Fruit fly (Drosophila melanogaster) whole organism, embryonic: Measurements from ENCODE around the gene CG10874.
A peak's percentile ranks its signal among the peaks of the same experiment; 100 is the strongest.

Source experiments
- Antp ChIP-seq: fragments of 200-800 bp; sonication (Bioruptor generic); optimal IDR thresholded peaks from 3 replicates; lab custom pipeline; 2016; ENCODE audit warnings: missing biosample characterization, missing genetic modification characterization
- Atf-2 ChIP-seq: fragments of 200-800 bp; sonication (Bioruptor generic); optimal IDR thresholded peaks from 2 replicates; lab custom pipeline; 2016; ENCODE audit warnings: missing biosample characterization, missing genetic modification characterization
- Blimp-1 ChIP-seq: fragments of 200-800 bp; sonication (Bioruptor generic); optimal IDR thresholded peaks from 3 replicates; lab custom pipeline; 2018; ENCODE audit warnings: missing biosample characterization, missing genetic modification characterization, mild to moderate bottlenecking, moderate library complexity, missing genetic modification reagents
- CG10267 ChIP-seq: fragments of 200-800 bp; sonication (Bioruptor generic); optimal IDR thresholded peaks from 2 replicates; lab custom pipeline; 2018; ENCODE audit warnings: missing biosample characterization, mild to moderate bottlenecking, missing genetic modification characterization, moderate library complexity
- CG10274 ChIP-seq: fragments of 200-800 bp; sonication (Bioruptor generic); optimal IDR thresholded peaks from 3 replicates; lab custom pipeline; 2017; ENCODE audit warnings: missing biosample characterization, mild to moderate bottlenecking, missing genetic modification characterization
- CG11085 ChIP-seq: fragments of 200-800 bp; sonication (Bioruptor generic); IDR thresholded peaks from 2 replicates; pipeline ENCODE4 v1.3.6; 2022; ENCODE audit warnings: missing biosample characterization, missing genetic modification characterization
- CG12071 ChIP-seq: fragments of 200-800 bp; sonication (Bioruptor generic); optimal IDR thresholded peaks from 3 replicates; lab custom pipeline; 2018; ENCODE audit warnings: missing biosample characterization, mild to moderate bottlenecking, missing genetic modification characterization
- CG13287 ChIP-seq: fragments of 200-800 bp; sonication (Bioruptor generic); IDR thresholded peaks from 2 replicates; pipeline ENCODE4 v1.3.6; 2022; ENCODE audit warnings: missing biosample characterization, missing genetic modification characterization; ENCODE audit not compliant: partially characterized antibody
- CG14710 ChIP-seq: fragments of 200-800 bp; sonication (Bioruptor generic); optimal IDR thresholded peaks from 3 replicates; lab custom pipeline; 2019; ENCODE audit warnings: missing biosample characterization, mild to moderate bottlenecking, missing genetic modification characterization, moderate library complexity
- CG15073 ChIP-seq: fragments of 200-800 bp; sonication (Bioruptor generic); optimal IDR thresholded peaks from 2 replicates; lab custom pipeline; 2016; ENCODE audit warnings: missing biosample characterization, missing genetic modification characterization
- CG2129 ChIP-seq: fragments of 200-800 bp; sonication (Bioruptor generic); IDR thresholded peaks from 2 replicates; pipeline ENCODE4 v1.3.6; 2022; ENCODE audit warnings: missing biosample characterization, missing genetic modification characterization; ENCODE audit not compliant: partially characterized antibody
- CG2875 ChIP-seq: fragments of 200-800 bp; sonication (Bioruptor generic); optimal IDR thresholded peaks from 2 replicates; lab custom pipeline; 2017; ENCODE audit warnings: missing biosample characterization, mild to moderate bottlenecking, missing genetic modification characterization, missing genetic modification reagents
- CG31441 ChIP-seq: fragments of 200-800 bp; sonication (Bioruptor generic); IDR thresholded peaks from 2 replicates; pipeline ENCODE4 v1.3.6; 2022; ENCODE audit warnings: missing biosample characterization, missing genetic modification characterization
- CG3838 ChIP-seq: fragments of 200-800 bp; sonication (Bioruptor generic); optimal IDR thresholded peaks from 3 replicates; lab custom pipeline; 2016; ENCODE audit warnings: missing biosample characterization, missing genetic modification characterization
- CG3995 ChIP-seq: fragments of 200-800 bp; sonication (Bioruptor generic); optimal IDR thresholded peaks from 3 replicates; lab custom pipeline; 2016; ENCODE audit warnings: missing biosample characterization, missing genetic modification characterization
- CG4424 ChIP-seq: fragments of 200-800 bp; sonication (Bioruptor generic); optimal IDR thresholded peaks from 3 replicates; lab custom pipeline; 2016; ENCODE audit warnings: missing biosample characterization, missing genetic modification characterization
- CG7271 ChIP-seq: fragments of 200-800 bp; sonication (Bioruptor generic); optimal IDR thresholded peaks from 2 replicates; lab custom pipeline; 2018; ENCODE audit warnings: missing biosample characterization, mild to moderate bottlenecking, missing genetic modification characterization, moderate library complexity
- CG7372 ChIP-seq: fragments of 200-800 bp; sonication (Bioruptor generic); IDR thresholded peaks from 2 replicates; pipeline ENCODE4 v1.3.6; 2022; ENCODE audit warnings: missing biosample characterization, missing genetic modification characterization
- CG7786 ChIP-seq: fragments of 200-800 bp; sonication (Bioruptor generic); optimal IDR thresholded peaks from 2 replicates; lab custom pipeline; 2016; ENCODE audit warnings: missing biosample characterization, missing genetic modification characterization
- CG8388 ChIP-seq: fragments of 200-800 bp; sonication (Bioruptor generic); optimal IDR thresholded peaks from 2 replicates; lab custom pipeline; 2019; ENCODE audit warnings: missing biosample characterization, mild to moderate bottlenecking, missing genetic modification characterization, moderate library complexity
- Camta ChIP-seq: fragments of 200-800 bp; sonication (Bioruptor generic); optimal IDR thresholded peaks from 2 replicates; lab custom pipeline; 2016; ENCODE audit warnings: missing biosample characterization, missing genetic modification characterization
- ERR ChIP-seq: fragments of 200-800 bp; sonication (Bioruptor generic); optimal IDR thresholded peaks from 2 replicates; lab custom pipeline; 2016; ENCODE audit warnings: missing biosample characterization, missing genetic modification characterization
- Gsc ChIP-seq: fragments of 200-800 bp; sonication (Bioruptor generic); IDR thresholded peaks from 2 replicates; pipeline ENCODE4 v1.3.6; 2022; ENCODE audit warnings: missing biosample characterization, missing genetic modification characterization
- HLH54F ChIP-seq: fragments of 200-800 bp; sonication (Bioruptor generic); optimal IDR thresholded peaks from 3 replicates; lab custom pipeline; 2016; ENCODE audit warnings: missing biosample characterization, missing genetic modification characterization
- Lpt ChIP-seq: fragments of >200 bp; optimal IDR thresholded peaks from 2 replicates; lab custom pipeline; 2018; ENCODE audit warnings: missing biosample characterization, missing genetic modification characterization
- Meics ChIP-seq: fragments of 200-800 bp; sonication (Bioruptor generic); optimal IDR thresholded peaks from 2 replicates; lab custom pipeline; 2017; ENCODE audit warnings: missing biosample characterization, mild to moderate bottlenecking, missing genetic modification characterization
- NfI ChIP-seq: fragments of 200-800 bp; sonication (Bioruptor generic); optimal IDR thresholded peaks from 3 replicates; lab custom pipeline; 2018; ENCODE audit warnings: missing biosample characterization, mild to moderate bottlenecking, missing genetic modification characterization, moderate library complexity
- Oaz ChIP-seq: fragments of 200-800 bp; sonication (Bioruptor generic); IDR thresholded peaks from 2 replicates; pipeline ENCODE4 v1.3.6; 2022; ENCODE audit warnings: missing biosample characterization, missing genetic modification characterization
- Sin3A ChIP-seq: fragments of >200 bp; optimal IDR thresholded peaks from 2 replicates; lab custom pipeline; 2018
- Vsx1 ChIP-seq: fragments of 200-800 bp; sonication (Bioruptor generic); optimal IDR thresholded peaks from 2 replicates; lab custom pipeline; 2017; ENCODE audit warnings: missing biosample characterization, mild to moderate bottlenecking, missing genetic modification characterization, missing genetic modification reagents
- Xbp1 ChIP-seq: fragments of 200-800 bp; sonication (Bioruptor generic); optimal IDR thresholded peaks from 3 replicates; lab custom pipeline; 2016; ENCODE audit warnings: missing biosample characterization, mild to moderate bottlenecking, missing genetic modification characterization
- ac ChIP-seq: fragments of 200-800 bp; sonication (Bioruptor generic); optimal IDR thresholded peaks from 3 replicates; lab custom pipeline; 2017; ENCODE audit warnings: missing biosample characterization, mild to moderate bottlenecking, missing genetic modification characterization
- br ChIP-seq: fragments of >200 bp; optimal IDR thresholded peaks from 2 replicates; lab custom pipeline; 2017
- bsh ChIP-seq, 2 experiments: fragments of 200-800 bp; sonication (Bioruptor generic); optimal IDR thresholded peaks; 2 replicates each; lab custom pipeline; 2017 to 2018; ENCODE audit warnings: mild to moderate bottlenecking in 2 of 2, missing biosample characterization in 2 of 2, missing genetic modification characterization in 2 of 2, moderate library complexity in 1 of 2
- chinmo ChIP-seq: fragments of 200-800 bp; sonication (Bioruptor generic); IDR thresholded peaks from 4 replicates; pipeline ENCODE4 v1.3.6; 2022; ENCODE audit warnings: missing biosample characterization, missing genetic modification characterization; ENCODE audit not compliant: partially characterized antibody
- ems ChIP-seq: fragments of 200-800 bp; sonication (Bioruptor generic); optimal IDR thresholded peaks from 3 replicates; lab custom pipeline; 2016; ENCODE audit warnings: missing biosample characterization, missing genetic modification characterization
- gsb ChIP-seq: fragments of 200-800 bp; sonication (Bioruptor generic); IDR thresholded peaks from 2 replicates; pipeline ENCODE4 v1.3.6; 2022; ENCODE audit warnings: missing biosample characterization, missing genetic modification characterization
- h ChIP-seq: fragments of >200 bp; optimal IDR thresholded peaks from 2 replicates; lab custom pipeline; 2017
- hb ChIP-seq: fragments of 200-800 bp; sonication (Bioruptor generic); IDR thresholded peaks from 3 replicates; pipeline ENCODE4 v1.3.6; 2022; ENCODE audit warnings: missing biosample characterization, missing genetic modification characterization; ENCODE audit not compliant: partially characterized antibody
- inv ChIP-seq: fragments of 200-800 bp; sonication (Bioruptor generic); IDR thresholded peaks from 2 replicates; pipeline ENCODE4 v1.3.6; 2022; ENCODE audit warnings: missing biosample characterization, missing genetic modification characterization; ENCODE audit not compliant: partially characterized antibody
- mld ChIP-seq: fragments of 200-800 bp; sonication (Bioruptor generic); IDR thresholded peaks from 3 replicates; pipeline ENCODE4 v1.3.6; 2022; ENCODE audit warnings: missing biosample characterization, missing genetic modification characterization; ENCODE audit not compliant: partially characterized antibody
- pb ChIP-seq: fragments of 200-800 bp; sonication (Bioruptor generic); optimal IDR thresholded peaks from 3 replicates; lab custom pipeline; 2016; ENCODE audit warnings: missing biosample characterization, missing genetic modification characterization
- run ChIP-seq: fragments of 200-800 bp; sonication (Bioruptor generic); optimal IDR thresholded peaks from 3 replicates; lab custom pipeline; 2018; ENCODE audit warnings: missing biosample characterization, mild to moderate bottlenecking, missing genetic modification characterization
- tgo ChIP-seq: fragments of 200-800 bp; sonication (Bioruptor generic); IDR thresholded peaks from 3 replicates; pipeline ENCODE4 v1.3.6; 2022; ENCODE audit warnings: missing biosample characterization, missing genetic modification characterization
- wdn ChIP-seq: fragments of 200-800 bp; sonication (Bioruptor generic); IDR thresholded peaks from 2 replicates; pipeline ENCODE4 v1.3.6; 2022; ENCODE audit warnings: missing biosample characterization, missing genetic modification characterization
- zfh2 ChIP-seq: fragments of 200-800 bp; sonication (Bioruptor generic); optimal IDR thresholded peaks from 2 replicates; lab custom pipeline; 2016; ENCODE audit warnings: missing biosample characterization, missing genetic modification characterization

CG10874 gene

DNA sequence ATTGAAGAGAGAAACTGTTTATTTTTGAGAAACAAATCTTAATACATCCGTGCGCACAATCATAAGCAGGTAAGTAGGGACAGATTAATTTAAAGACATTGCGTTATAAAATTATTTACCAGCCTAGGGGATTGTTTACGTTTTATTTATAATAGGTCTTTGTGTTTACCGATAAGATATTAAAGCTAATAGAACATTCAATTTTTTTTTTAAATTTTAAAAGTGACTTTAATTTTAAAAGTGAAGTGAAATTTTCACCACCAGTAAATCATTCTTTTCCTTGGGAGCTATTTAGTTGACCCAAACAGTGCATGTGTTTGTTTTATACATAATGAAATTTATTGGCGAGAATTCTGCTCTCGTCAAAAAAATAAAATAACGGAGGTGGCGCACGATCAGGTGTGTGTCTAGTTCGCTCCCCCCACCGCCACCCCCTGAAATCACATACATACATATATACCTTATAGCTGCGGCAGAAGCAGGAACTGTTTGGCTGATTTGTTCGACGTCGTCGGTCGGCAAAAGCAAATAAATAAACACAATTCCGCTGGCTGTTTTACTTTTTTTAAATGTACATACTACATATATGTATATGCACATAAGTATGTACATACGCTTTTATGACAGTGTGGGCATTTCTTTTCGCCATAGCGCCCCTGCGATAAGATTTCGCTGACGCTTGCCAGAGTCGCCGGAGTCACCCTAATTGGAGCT is 16.1 kb downstream of the CG10874 start (continued):
- TF ChIP-seq CG14710 (tag; lab: Kevin White, UChicago) (no peak), CG3995 (GFP tag; lab: Kevin White, UChicago) (peak; percentile 58), CG31441 (GFP tag; lab: Robert Waterston, UW) (peak; percentile 58), mld (GFP tag; lab: Robert Waterston, UW) (no peak), Vsx1 (GFP tag; lab: Kevin White, UChicago) (no peak), CG10267 (tag; lab: Kevin White, UChicago) (peak; percentile 17), CG2875 (no peak), CG4424 (GFP tag; lab: Kevin White, UChicago) (peak; percentile 20), chinmo (peak; percentile 67; the same call in 1 of the 4 replicates), ems (GFP tag; lab: Kevin White, UChicago) (no peak), h (lab: Kevin White, UChicago) (no peak), Sin3A (lab: Kevin White, UChicago) (no peak), Antp (GFP tag; lab: Kevin White, UChicago) (no peak), CG13287 (no peak), CG12071 (GFP tag; lab: Kevin White, UChicago) (no peak), bsh (GFP tag; optimal IDR thresholded peaks at IDR 0.05; lab: Kevin White, UChicago) (peak in 1 of 2 experiments; percentile 28), run (tag; lab: Kevin White, UChicago) (no peak), CG8388 (GFP tag; lab: Kevin White, UChicago) (no peak), CG10274 (no peak), CG3838 (GFP tag; lab: Kevin White, UChicago) (no peak), inv (GFP tag; lab: Robert Waterston, UW) (no peak), Meics (GFP tag; lab: Kevin White, UChicago) (peak; percentile 66), Oaz (GFP tag; lab: Robert Waterston, UW) (no peak), gsb (GFP tag; lab: Robert Waterston, UW) (no peak), Blimp-1 (GFP tag; lab: Kevin White, UChicago) (peak; percentile 18), br (no peak), wdn (GFP tag; lab: Robert Waterston, UW) (peak; percentile 43; the same call in 1 of the 2 replicates), NfI (GFP tag; lab: Kevin White, UChicago) (peak; percentile 37), CG11085 (GFP tag; lab: Robert Waterston, UW) (no peak), ERR (no peak), HLH54F (GFP tag; lab: Kevin White, UChicago) (no peak), Atf-2 (no peak), Xbp1 (GFP tag; lab: Kevin White, UChicago) (peak; percentile 24), CG2129 (GFP tag; lab: Robert Waterston, UW) (no peak), CG7372 (no peak), CG7786 (GFP tag; lab: Kevin White, UChicago) (peak; percentile 13), CG15073 (no peak), hb (GFP tag; lab: Robert Waterston, UW) (no peak), pb (no peak), Gsc (no peak), zfh2 (GFP tag; lab: Kevin White, UChicago) (peak; percentile 37), ac (GFP tag; lab: Kevin White, UChicago) (no peak), Lpt (GFP tag; lab: Kevin White, UChicago) (no peak), Camta (GFP tag; lab: Kevin White, UChicago) (no peak), CG7271 (tag; lab: Kevin White, UChicago) (no peak), tgo (GFP tag; lab: Robert Waterston, UW) (no peak)
